Worm (Caenorhabditis elegans) whole organism, L1 larva: Measurements from ENCODE around the gene R02E4.3.

Experiments used
- lin-35 ChIP-seq, 2 experiments: fragments of 150-350 bp; optimal IDR thresholded peaks; 2 replicates each; lab custom pipeline; 2014; ENCODE audit warnings: missing biosample characterization in 2 of 2, missing genetic modification characterization in 2 of 2, missing genetic modification reagents in 2 of 2
- pqm-1 ChIP-seq: sonication (generic microtip); optimal IDR thresholded peaks from 3 replicates; lab custom pipeline; 2017; ENCODE audit warnings: missing biosample characterization, missing genetic modification characterization

DNA sequence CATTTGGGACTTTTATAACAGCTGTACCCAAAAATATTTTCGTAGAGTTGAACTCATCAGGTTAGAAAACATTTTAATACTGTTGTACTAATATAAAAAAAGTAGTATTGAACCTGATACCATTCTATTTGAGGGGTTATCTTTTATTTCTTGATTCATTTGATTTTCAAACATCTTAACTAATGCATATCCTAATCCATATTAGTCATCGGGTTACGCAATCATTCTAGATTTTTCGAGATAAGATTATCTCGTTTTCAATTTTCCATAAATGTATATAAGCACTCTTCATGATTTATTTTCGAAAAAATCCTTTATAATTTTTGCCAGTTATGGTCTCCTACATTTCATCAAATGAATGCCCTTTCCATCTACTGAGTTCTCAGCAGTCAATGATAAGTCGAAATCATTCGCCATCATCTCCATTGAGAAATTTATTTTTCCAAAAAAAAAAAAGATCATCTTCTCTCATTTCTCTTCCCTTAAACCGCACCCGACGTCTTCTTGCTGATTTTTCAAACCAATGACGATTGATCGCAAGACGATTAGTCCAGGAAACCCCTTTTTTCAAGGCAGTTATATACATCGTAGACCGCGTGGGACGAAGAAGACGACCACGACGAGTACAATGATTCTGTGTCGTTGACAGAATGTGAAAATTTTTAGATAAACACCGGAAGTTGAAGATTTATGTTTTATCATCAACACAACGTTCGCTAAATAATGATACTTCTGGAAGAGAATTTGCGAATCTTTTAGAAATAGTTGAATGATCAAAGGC is 36.7 kb upstream of the R02E4.3 start:
- TF ChIP-seq lin-35 (GFP tag; optimal IDR thresholded peaks at IDR 0.05; lab: Kevin White, UChicago): no peak
- no peak for TF ChIP-seq pqm-1 (tag; lab: Kevin White, UChicago)
